Fruit fly (Drosophila melanogaster) whole organism, embryonic: ENCODE measurements around the gene CG4074.
A peak's percentile ranks its signal among the peaks of the same experiment; 100 is the strongest.

Experiments used
- Abd-B ChIP-seq: fragments of 200-800 bp; sonication (Bioruptor generic); optimal IDR thresholded peaks from 2 replicates; lab custom pipeline; 2018; ENCODE audit warnings: missing biosample characterization, mild to moderate bottlenecking, missing genetic modification characterization, moderate library complexity
- Atf3 ChIP-seq: fragments of 200-800 bp; sonication (Bioruptor generic); optimal IDR thresholded peaks from 3 replicates; lab custom pipeline; 2016; ENCODE audit warnings: missing biosample characterization, missing genetic modification characterization
- CG10959 ChIP-seq: fragments of 200-800 bp; sonication (Bioruptor generic); IDR thresholded peaks from 2 replicates; pipeline ENCODE4 v1.3.6; 2022; ENCODE audit warnings: missing biosample characterization, missing genetic modification characterization
- CG12104 ChIP-seq: fragments of 200-800 bp; sonication (Bioruptor generic); optimal IDR thresholded peaks from 3 replicates; lab custom pipeline; 2016; ENCODE audit warnings: missing biosample characterization, missing genetic modification characterization
- CG1233 ChIP-seq: fragments of 200-800 bp; sonication (Bioruptor generic); optimal IDR thresholded peaks from 4 replicates; lab custom pipeline; 2018; ENCODE audit warnings: missing biosample characterization, mild to moderate bottlenecking, missing genetic modification characterization
- CG14860 ChIP-seq: fragments of 200-800 bp; sonication (Bioruptor generic); IDR thresholded peaks from 3 replicates; pipeline ENCODE4 v1.3.6; 2022; ENCODE audit warnings: missing biosample characterization, missing genetic modification characterization; ENCODE audit not compliant: partially characterized antibody
- CG15514 ChIP-seq: fragments of 200-800 bp; sonication (Bioruptor generic); optimal IDR thresholded peaks from 3 replicates; lab custom pipeline; 2017; ENCODE audit warnings: missing biosample characterization, missing genetic modification characterization, mild to moderate bottlenecking, moderate library complexity, missing genetic modification reagents
- CG15601 ChIP-seq: fragments of 200-800 bp; sonication (Bioruptor generic); optimal IDR thresholded peaks from 3 replicates; lab custom pipeline; 2019; ENCODE audit warnings: missing biosample characterization, mild to moderate bottlenecking, missing genetic modification characterization, moderate library complexity
- CG16813 ChIP-seq: fragments of 200-800 bp; sonication (Bioruptor generic); IDR thresholded peaks from 3 replicates; pipeline ENCODE4 v1.3.6; 2022; ENCODE audit warnings: missing biosample characterization, missing genetic modification characterization; ENCODE audit not compliant: partially characterized antibody
- CG32532 ChIP-seq: fragments of 200-800 bp; sonication (Bioruptor generic); IDR thresholded peaks from 2 replicates; pipeline ENCODE4 v1.3.6; 2022; ENCODE audit warnings: missing biosample characterization, missing genetic modification characterization
- CG34224 ChIP-seq: fragments of 200-800 bp; sonication (Bioruptor generic); IDR thresholded peaks from 3 replicates; pipeline ENCODE4 v1.3.6; 2022; ENCODE audit warnings: missing biosample characterization, missing genetic modification characterization; ENCODE audit not compliant: partially characterized antibody
- CG9817 ChIP-seq: fragments of 200-800 bp; sonication (Bioruptor generic); optimal IDR thresholded peaks from 2 replicates; lab custom pipeline; 2018; ENCODE audit warnings: missing biosample characterization, mild to moderate bottlenecking, missing genetic modification characterization, moderate library complexity
- CTCF ChIP-seq: fragments of 200-800 bp; sonication (Bioruptor generic); optimal IDR thresholded peaks from 2 replicates; lab custom pipeline; 2017; ENCODE audit warnings: missing biosample characterization, mild to moderate bottlenecking, missing genetic modification characterization, moderate library complexity
- D19A ChIP-seq: fragments of 200-800 bp; optimal IDR thresholded peaks from 3 replicates; lab custom pipeline; 2019; ENCODE audit warnings: missing biosample characterization, mild to moderate bottlenecking, missing genetic modification characterization, moderate library complexity
- D19B ChIP-seq: fragments of 200-800 bp; sonication (Bioruptor generic); optimal IDR thresholded peaks from 2 replicates; lab custom pipeline; 2017; ENCODE audit warnings: missing biosample characterization, mild to moderate bottlenecking, missing genetic modification characterization
- Dip3 ChIP-seq: fragments of 200-800 bp; sonication (Bioruptor generic); optimal IDR thresholded peaks from 3 replicates; lab custom pipeline; 2016; ENCODE audit warnings: missing biosample characterization, missing genetic modification characterization
- Dp ChIP-seq: fragments of 200-800 bp; sonication (Bioruptor generic); optimal IDR thresholded peaks from 2 replicates; lab custom pipeline; 2018; ENCODE audit warnings: missing biosample characterization, mild to moderate bottlenecking, missing genetic modification characterization, moderate library complexity
- Elba2 ChIP-seq: fragments of 200-800 bp; sonication (Bioruptor generic); optimal IDR thresholded peaks from 3 replicates; lab custom pipeline; 2016; ENCODE audit warnings: missing biosample characterization, missing genetic modification characterization
- H15 ChIP-seq: fragments of 200-800 bp; sonication (Bioruptor generic); IDR thresholded peaks from 3 replicates; pipeline ENCODE4 v1.3.6; 2022; ENCODE audit warnings: missing biosample characterization, missing genetic modification characterization
- Hey ChIP-seq: fragments of 200-800 bp; sonication (Bioruptor generic); optimal IDR thresholded peaks from 3 replicates; lab custom pipeline; 2018; ENCODE audit warnings: missing biosample characterization, mild to moderate bottlenecking, missing genetic modification characterization
- Hmr ChIP-seq: fragments of 200-800 bp; sonication (Bioruptor generic); optimal IDR thresholded peaks from 3 replicates; lab custom pipeline; 2017; ENCODE audit warnings: mild to moderate bottlenecking, missing biosample characterization, missing genetic modification reagents, missing genetic modification characterization
- MBD-R2 ChIP-seq: fragments of 200-800 bp; sonication (Bioruptor generic); IDR thresholded peaks from 2 replicates; pipeline ENCODE4 v1.3.6; 2022; ENCODE audit warnings: missing biosample characterization, missing genetic modification characterization
- Myb ChIP-seq: fragments of 200-800 bp; sonication (Bioruptor generic); optimal IDR thresholded peaks from 2 replicates; lab custom pipeline; 2016; ENCODE audit warnings: missing biosample characterization, missing genetic modification characterization
- Nf-YC ChIP-seq: fragments of 200-800 bp; optimal IDR thresholded peaks from 3 replicates; lab custom pipeline; 2019; ENCODE audit warnings: missing biosample characterization, mild to moderate bottlenecking, missing genetic modification characterization, moderate library complexity
- Scr ChIP-seq: fragments of 200-800 bp; sonication (Bioruptor generic); IDR thresholded peaks from 2 replicates; pipeline ENCODE4 v1.3.6; 2022; ENCODE audit warnings: missing biosample characterization, missing genetic modification characterization; ENCODE audit not compliant: partially characterized antibody
- ara ChIP-seq: fragments of 200-800 bp; sonication (Bioruptor generic); IDR thresholded peaks from 2 replicates; pipeline ENCODE4 v1.3.6; 2022; ENCODE audit warnings: missing biosample characterization, missing genetic modification characterization
- cato ChIP-seq: fragments of 200-800 bp; sonication (Bioruptor generic); optimal IDR thresholded peaks from 2 replicates; lab custom pipeline; 2016; ENCODE audit warnings: missing biosample characterization, missing genetic modification characterization, borderline replicate concordance
- chm ChIP-seq: fragments of 200-800 bp; sonication (Bioruptor generic); IDR thresholded peaks from 2 replicates; pipeline ENCODE4 v1.3.6; 2022; ENCODE audit warnings: missing biosample characterization, missing genetic modification characterization
- dati ChIP-seq: fragments of 200-800 bp; sonication (Bioruptor generic); IDR thresholded peaks from 2 replicates; pipeline ENCODE4 v1.3.6; 2022; ENCODE audit warnings: missing biosample characterization, missing genetic modification characterization
- fd102C ChIP-seq: fragments of 200-800 bp; sonication (Bioruptor generic); optimal IDR thresholded peaks from 2 replicates; lab custom pipeline; 2018; ENCODE audit warnings: missing biosample characterization, mild to moderate bottlenecking, missing genetic modification characterization, moderate library complexity
- gcm ChIP-seq: fragments of 200-800 bp; sonication (Bioruptor generic); optimal IDR thresholded peaks from 2 replicates; lab custom pipeline; 2019; ENCODE audit warnings: missing biosample characterization, mild to moderate bottlenecking, missing genetic modification characterization, moderate library complexity
- ham ChIP-seq: fragments of 200-800 bp; sonication (Bioruptor generic); IDR thresholded peaks from 2 replicates; pipeline ENCODE4 v1.3.6; 2022; ENCODE audit warnings: missing biosample characterization, missing genetic modification characterization
- hkb ChIP-seq, 2 experiments: fragments of 200-800 bp in 1 of 2; fragments of >200 bp in 1 of 2; sonication (Bioruptor generic) in 1 of 2; IDR thresholded peaks in 1 of 2; optimal IDR thresholded peaks in 1 of 2; 2 replicates each; pipeline versions ENCODE4 v1.3.6 to Lab custom; 2017 to 2022; ENCODE audit warnings: missing biosample characterization in 1 of 2, missing genetic modification characterization in 1 of 2
- jumu ChIP-seq: fragments of 200-800 bp; sonication (Bioruptor generic); optimal IDR thresholded peaks from 3 replicates; lab custom pipeline; 2016; ENCODE audit warnings: missing biosample characterization, missing genetic modification characterization
- kni ChIP-seq: fragments of 200-800 bp; sonication (Bioruptor generic); optimal IDR thresholded peaks from 3 replicates; lab custom pipeline; 2017; ENCODE audit warnings: mild to moderate bottlenecking, missing biosample characterization, missing genetic modification reagents, missing genetic modification characterization
- lola ChIP-seq, 3 experiments: fragments of >200 bp in 2 of 3; fragments of 200-800 bp in 1 of 3; sonication (Bioruptor generic) in 1 of 3; optimal IDR thresholded peaks; 2 replicates each; lab custom pipeline; 2017 to 2019; ENCODE audit warnings: missing biosample characterization in 3 of 3, missing genetic modification characterization in 3 of 3, mild to moderate bottlenecking in 1 of 3, moderate library complexity in 1 of 3
- nerfin-2 ChIP-seq: fragments of 200-800 bp; sonication (Bioruptor generic); IDR thresholded peaks from 2 replicates; pipeline ENCODE4 v1.3.6; 2022; ENCODE audit warnings: missing biosample characterization, missing genetic modification characterization; ENCODE audit not compliant: partially characterized antibody
- pros ChIP-seq: fragments of 200-800 bp; sonication (Bioruptor generic); optimal IDR thresholded peaks from 3 replicates; lab custom pipeline; 2019; ENCODE audit warnings: missing biosample characterization, mild to moderate bottlenecking, missing genetic modification characterization, moderate library complexity
- ranshi ChIP-seq: fragments of 200-800 bp; sonication (Bioruptor generic); IDR thresholded peaks from 2 replicates; pipeline ENCODE4 v1.3.6; 2022; ENCODE audit warnings: missing biosample characterization, missing genetic modification characterization
- rib ChIP-seq: fragments of 200-800 bp; sonication (Bioruptor generic); IDR thresholded peaks from 2 replicates; pipeline ENCODE4 v1.3.6; 2022; ENCODE audit warnings: missing biosample characterization, missing genetic modification characterization
- so ChIP-seq: fragments of 200-800 bp; sonication (Bioruptor generic); IDR thresholded peaks from 3 replicates; pipeline ENCODE4 v1.3.6; 2022; ENCODE audit warnings: missing biosample characterization, missing genetic modification characterization
- sug ChIP-seq: fragments of 200-800 bp; optimal IDR thresholded peaks from 2 replicates; lab custom pipeline; 2019; ENCODE audit warnings: missing biosample characterization, mild to moderate bottlenecking, missing genetic modification characterization, moderate library complexity
- tap ChIP-seq: fragments of 200-800 bp; optimal IDR thresholded peaks from 3 replicates; lab custom pipeline; 2019; ENCODE audit warnings: missing biosample characterization, mild to moderate bottlenecking, missing genetic modification characterization, moderate library complexity
- tup ChIP-seq: fragments of 200-800 bp; sonication (Bioruptor generic); optimal IDR thresholded peaks from 2 replicates; lab custom pipeline; 2016; ENCODE audit warnings: missing biosample characterization, mild to moderate bottlenecking, missing genetic modification characterization, moderate library complexity
- unc-4 ChIP-seq: fragments of 200-800 bp; sonication (Bioruptor generic); IDR thresholded peaks from 2 replicates; pipeline ENCODE4 v1.3.6; 2022; ENCODE audit warnings: missing biosample characterization, missing genetic modification characterization; ENCODE audit not compliant: partially characterized antibody
- usp ChIP-seq: fragments of >200 bp; optimal IDR thresholded peaks from 2 replicates; lab custom pipeline; 2017; ENCODE audit warnings: missing biosample characterization, missing genetic modification characterization
- z ChIP-seq: fragments of 200-800 bp; sonication (Bioruptor generic); IDR thresholded peaks from 3 replicates; pipeline ENCODE4 v1.3.6; 2022; ENCODE audit warnings: missing biosample characterization, missing genetic modification characterization

CG4074 gene

DNA sequence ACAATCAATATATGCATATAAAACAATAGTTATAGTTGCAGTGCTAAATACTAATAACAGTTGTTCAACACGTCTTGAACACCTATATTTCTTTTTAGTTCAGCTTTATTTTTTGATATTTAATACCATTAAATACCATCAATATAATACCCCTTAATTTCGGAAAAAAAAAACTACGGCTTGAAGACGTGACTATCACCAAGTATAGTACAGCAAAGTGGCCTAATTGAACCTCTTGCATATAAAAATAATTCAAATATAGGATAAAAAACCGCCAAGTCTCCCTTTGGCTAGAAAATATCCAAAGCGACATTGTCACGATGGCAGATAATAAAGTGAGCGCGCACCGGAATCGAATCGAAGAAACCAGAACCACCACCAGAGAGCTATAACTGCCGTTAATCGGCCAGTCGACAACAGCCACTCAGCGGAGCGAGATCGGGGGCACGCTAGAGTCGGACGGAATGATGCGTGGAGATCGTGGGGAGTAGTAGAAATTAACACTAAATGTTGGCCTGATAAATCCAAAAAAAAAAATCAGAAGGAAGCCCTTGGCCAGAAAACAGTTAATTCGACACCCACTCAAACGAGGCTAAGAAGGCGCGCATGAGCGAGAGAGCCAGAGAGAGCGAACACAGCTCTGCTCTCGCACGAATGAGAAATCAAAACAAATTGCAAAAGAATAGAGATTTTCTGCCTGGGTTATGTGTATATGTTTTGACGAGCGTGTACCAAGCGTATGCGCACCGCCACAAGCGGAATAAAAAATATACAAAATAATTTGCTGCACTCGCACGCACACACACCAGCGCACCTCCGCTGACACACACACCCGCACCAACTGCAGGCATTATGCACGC, 15.7 kb upstream of the CG4074 start (continued):
- no peak for TF ChIP-seq ham
- TF ChIP-seq Scr = peak; percentile 9; the same call in 1 of the 2 replicates
- peak; percentile 49 for TF ChIP-seq CG15601
- TF ChIP-seq chm (GFP tag; lab: Robert Waterston, UW) = peak; percentile 71
- peak; percentile 33 for TF ChIP-seq Abd-B
- no peak for TF ChIP-seq H15 (GFP tag; lab: Robert Waterston, UW)
- peak in 1 of 3 experiments; percentile 57 for TF ChIP-seq lola (GFP tag; optimal IDR thresholded peaks at IDR 0.05; lab: Kevin White, UChicago)
- TF ChIP-seq Elba2 (GFP tag; lab: Kevin White, UChicago) = no peak
- no peak for TF ChIP-seq dati (GFP tag; lab: Robert Waterston, UW)
- peak; percentile 37; the same call in 1 of the 2 replicates for TF ChIP-seq ranshi (GFP tag; lab: Robert Waterston, UW)
- TF ChIP-seq CG1233 (GFP tag; lab: Kevin White, UChicago) = peak; percentile 7
- TF ChIP-seq CTCF (GFP tag; lab: Kevin White, UChicago) = peak; percentile 15
- peak; percentile 89 for TF ChIP-seq kni (GFP tag; lab: Kevin White, UChicago)
- peak; percentile 49; the same call in 1 of the 2 replicates for TF ChIP-seq rib
- TF ChIP-seq usp (GFP tag; lab: Kevin White, UChicago) = no peak
- peak; percentile 31 for TF ChIP-seq gcm (GFP tag; lab: Kevin White, UChicago)
- no peak for TF ChIP-seq CG14860
- TF ChIP-seq tup (GFP tag; lab: Kevin White, UChicago) = no peak
- peak; percentile 46; the same call in 1 of the 2 replicates for TF ChIP-seq CG32532
- peak; percentile 49 for TF ChIP-seq Myb (GFP tag; lab: Kevin White, UChicago)
- peak; percentile 57; the same call in 1 of the 3 replicates for TF ChIP-seq so (GFP tag; lab: Robert Waterston, UW)
- peak; percentile 41 for TF ChIP-seq CG12104
- peak; percentile 55 for TF ChIP-seq Nf-YC (tag; lab: Kevin White, UChicago)
- TF ChIP-seq Hmr (GFP tag; lab: Kevin White, UChicago) = peak; percentile 58
- TF ChIP-seq tap (tag; lab: Kevin White, UChicago) = no peak
- no peak; the same call in 1 of the 2 replicates for TF ChIP-seq ara (GFP tag; lab: Robert Waterston, UW)
- peak; percentile 30 for TF ChIP-seq D19B
- TF ChIP-seq z (GFP tag; lab: Robert Waterston, UW) = peak; percentile 67; the same call in 2 of the 3 replicates
- no peak for TF ChIP-seq hkb (optimal IDR thresholded peaks at IDR 0.05; lab: Kevin White, UChicago)
- peak; percentile 48; the same call in 1 of the 2 replicates for TF ChIP-seq hkb (GFP tag; IDR thresholded peaks at IDR 0.05; lab: Robert Waterston, UW)
- TF ChIP-seq Dip3 (GFP tag; lab: Kevin White, UChicago) = peak; percentile 48
- peak; percentile 73 for TF ChIP-seq sug (tag; lab: Kevin White, UChicago)
- peak; percentile 37; the same call in 1 of the 2 replicates for TF ChIP-seq unc-4
- 0 out of 2 replicates have a peak, but pooled peaks have one; percentile 35 for TF ChIP-seq MBD-R2 (GFP tag; lab: Robert Waterston, UW)
- TF ChIP-seq Atf3 (GFP tag; lab: Kevin White, UChicago) = no peak
- TF ChIP-seq nerfin-2 (GFP tag; lab: Robert Waterston, UW) = peak; percentile 48; the same call in 1 of the 2 replicates
- peak; percentile 55 for TF ChIP-seq pros
- TF ChIP-seq CG15514 (GFP tag; lab: Kevin White, UChicago) = peak; percentile 75
- no peak for TF ChIP-seq CG9817 (tag; lab: Kevin White, UChicago)
- TF ChIP-seq fd102C (GFP tag; lab: Kevin White, UChicago) = peak; percentile 7
- TF ChIP-seq Hey (tag; lab: Kevin White, UChicago) = no peak
- TF ChIP-seq CG16813 = peak; percentile 23; the same call in 1 of the 3 replicates
- TF ChIP-seq CG34224 (GFP tag; lab: Robert Waterston, UW) = peak; percentile 69
- TF ChIP-seq D19A = peak; percentile 40
- no peak for TF ChIP-seq cato (GFP tag; lab: Kevin White, UChicago)
- 0 out of 2 replicates have a peak, but pooled peaks have one; percentile 25 for TF ChIP-seq CG10959 (GFP tag; lab: Robert Waterston, UW)
- TF ChIP-seq jumu (GFP tag; lab: Kevin White, UChicago) = no peak
- no peak for TF ChIP-seq Dp (GFP tag; lab: Kevin White, UChicago)
